Worm (Caenorhabditis elegans) whole organism, L2 larva: ENCODE results near the gene pde-3.

Experiments used
- R02D3.7 ChIP-seq: fragments of 150-350 bp; optimal IDR thresholded peaks from 2 replicates; lab custom pipeline; 2014; ENCODE audit warnings: missing biosample characterization, missing genetic modification characterization
- aly-2 ChIP-seq: fragments of 150-350 bp; optimal IDR thresholded peaks from 2 replicates; lab custom pipeline; 2014; ENCODE audit warnings: missing biosample characterization, missing genetic modification characterization
- fos-1 ChIP-seq: fragments of 150-350 bp; optimal IDR thresholded peaks from 2 replicates; lab custom pipeline; 2014; ENCODE audit warnings: missing biosample characterization, missing genetic modification characterization
- lin-39 ChIP-seq: fragments of 150-350 bp; optimal IDR thresholded peaks from 2 replicates; lab custom pipeline; 2014; ENCODE audit warnings: missing biosample characterization, missing genetic modification reagents, missing genetic modification characterization
- mdl-1 ChIP-seq, 2 experiments: fragments of 150-350 bp in 1 of 2; sonication (generic microtip) in 1 of 2; optimal IDR thresholded peaks; 2 replicates each; lab custom pipeline; 2017; ENCODE audit warnings: missing biosample characterization in 2 of 2, missing genetic modification characterization in 2 of 2
- nhr-23 ChIP-seq: fragments of 150-350 bp; optimal IDR thresholded peaks from 2 replicates; lab custom pipeline; 2014; ENCODE audit warnings: missing biosample characterization, missing genetic modification reagents, missing genetic modification characterization
- nhr-77 ChIP-seq: fragments of 150-350 bp; optimal IDR thresholded peaks from 2 replicates; lab custom pipeline; 2014; ENCODE audit warnings: missing biosample characterization, missing genetic modification characterization
- zag-1 ChIP-seq: fragments of 150-350 bp; optimal IDR thresholded peaks from 2 replicates; lab custom pipeline; 2014; ENCODE audit warnings: missing biosample characterization, missing genetic modification characterization
- ztf-4 ChIP-seq: fragments of 150-350 bp; optimal IDR thresholded peaks from 2 replicates; lab custom pipeline; 2014; ENCODE audit warnings: missing biosample characterization, missing genetic modification characterization

ce11 chrII:14907719-14908118 lies 11.8 kb upstream of the pde-3 start:
- no peak for TF ChIP-seq mdl-1 (tag; optimal IDR thresholded peaks at IDR 0.05; lab: Kevin White, UChicago)
- no peak for TF ChIP-seq lin-39 (tag; lab: Kevin White, UChicago)
- TF ChIP-seq nhr-77 (tag; lab: Kevin White, UChicago), result no peak
- TF ChIP-seq zag-1 (tag; lab: Kevin White, UChicago), result no peak
- no peak for TF ChIP-seq ztf-4 (tag; lab: Kevin White, UChicago)
- no peak for TF ChIP-seq R02D3.7 (tag; lab: Kevin White, UChicago)
- TF ChIP-seq aly-2 (tag; lab: Kevin White, UChicago), result no peak
- no peak for TF ChIP-seq fos-1 (tag; lab: Kevin White, UChicago)
- TF ChIP-seq nhr-23, result no peak
